Fruit fly (Drosophila melanogaster) whole organism: ENCODE data around the gene CG7691.

Experiments
- CG8478 ChIP-seq: fragments of >200 bp; optimal IDR thresholded peaks from 2 replicates; lab custom pipeline; 2018; ENCODE audit warnings: inconsistent platforms
- Dll ChIP-seq: fragments of >200 bp; optimal IDR thresholded peaks from 2 replicates; lab custom pipeline; 2017
- EcR ChIP-seq, 2 experiments: fragments of >200 bp; optimal IDR thresholded peaks; 2 replicates each; lab custom pipeline; 2017; ENCODE audit warnings: missing biosample characterization in 2 of 2, missing genetic modification characterization in 2 of 2, missing genetic modification reagents in 2 of 2
- pan ChIP-seq: fragments of >200 bp; optimal IDR thresholded peaks from 2 replicates; lab custom pipeline; 2017
- psq ChIP-seq: fragments of >200 bp; optimal IDR thresholded peaks from 2 replicates; lab custom pipeline; 2017
- usp ChIP-seq: fragments of >200 bp; optimal IDR thresholded peaks from 2 replicates; lab custom pipeline; 2017; ENCODE audit warnings: missing biosample characterization, missing genetic modification characterization, mixed read lengths

- TF ChIP-seq psq (lab: Kevin White, UChicago) (no peak), CG8478 (lab: Kevin White, UChicago) (no peak), Dll (lab: Kevin White, UChicago) (no peak), usp (GFP tag; lab: Kevin White, UChicago) (no peak), pan (lab: Kevin White, UChicago) (no peak), EcR (GFP tag; optimal IDR thresholded peaks at IDR 0.05; lab: Kevin White, UChicago) (no peak)
Measured at dm6 chr3R:18583881-18584545, 24.3 kb downstream of the CG7691 start.
